Worm (Caenorhabditis elegans): ENCODE results near the gene cbp-3.

Gene cbp-3

DNA sequence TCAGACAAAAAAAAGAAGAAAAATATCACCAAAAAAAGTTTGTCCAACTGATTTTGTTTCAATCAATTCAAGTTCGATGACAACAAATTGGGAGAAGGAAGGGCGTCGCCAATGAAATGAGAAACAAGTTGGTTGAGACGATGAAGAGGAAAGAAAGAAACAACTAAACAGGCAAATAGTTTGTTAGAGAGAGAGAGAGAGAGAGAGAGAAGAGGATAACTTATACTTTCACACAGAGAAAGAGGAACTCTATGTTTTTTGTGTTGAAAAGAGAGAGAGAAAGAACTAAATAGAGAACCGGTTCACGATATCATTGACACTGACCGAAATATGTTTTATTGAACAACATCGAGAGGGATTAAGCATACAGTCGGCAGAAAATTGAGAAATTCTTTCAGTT is 6.2 kb upstream of the cbp-3 start (continued):
- TF ChIP-seq ztf-11 (tag; optimal IDR thresholded peaks at IDR 0.05) (no peak), lsy-2 (tag; optimal IDR thresholded peaks at IDR 0.05) (peak in 1 of 2 experiments; percentile 32)

DNA sequence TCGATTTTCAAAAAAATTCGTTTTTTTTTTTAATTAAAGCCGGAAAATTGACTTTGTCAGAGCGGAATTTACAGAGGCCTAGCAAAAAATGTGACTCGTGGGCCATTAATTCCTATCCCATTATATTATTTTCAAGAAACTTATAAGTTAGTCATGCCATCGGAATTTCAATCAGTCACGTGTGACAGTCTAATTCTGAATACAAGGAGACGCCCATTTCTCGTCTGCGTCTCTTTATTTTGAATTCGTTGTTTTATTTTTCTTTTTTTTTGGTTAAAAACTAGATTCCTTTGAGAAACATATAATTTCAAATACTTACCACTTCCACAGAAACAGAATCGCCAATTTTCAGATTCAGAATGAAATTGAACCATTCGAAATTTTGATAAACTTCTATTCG is 5.0 kb upstream of the cbp-3 start:
- TF ChIP-seq lin-35 (GFP tag; optimal IDR thresholded peaks at IDR 0.05) (peak in 1 of 2 experiments; percentile 69), efl-1 (optimal IDR thresholded peaks at IDR 0.05) (no peak), efl-1 (GFP tag; optimal IDR thresholded peaks at IDR 0.05 in 1 of 2) (no peak), nhr-237 (tag; optimal IDR thresholded peaks at IDR 0.05) (no peak), ceh-8 (GFP tag; optimal IDR thresholded peaks at IDR 0.05) (no peak), dpl-1 (GFP tag; optimal IDR thresholded peaks at IDR 0.05) (peak in 1 of 3 experiments; percentile 16), grh-1 (GFP tag; IDR thresholded peaks at IDR 0.05) (no peak), Y116A8C.19 (tag; optimal IDR thresholded peaks at IDR 0.05; ENCODE audit: borderline replicate concordance) (no peak), sup-37 (GFP tag; optimal IDR thresholded peaks at IDR 0.05) (no peak), aly-2 (tag; optimal IDR thresholded peaks at IDR 0.05) (no peak), nhr-71 (tag; optimal IDR thresholded peaks at IDR 0.05) (peak; percentile 49), nhr-20 (tag; optimal IDR thresholded peaks at IDR 0.05) (peak; percentile 52), blmp-1 (tag; optimal IDR thresholded peaks at IDR 0.05) (peak; percentile 41), nhr-90 (tag; optimal IDR thresholded peaks at IDR 0.05; ENCODE audit: poor library complexity) (peak; percentile 25), jun-1 (tag; optimal IDR thresholded peaks at IDR 0.05) (no peak), hlh-17 (GFP tag; optimal IDR thresholded peaks at IDR 0.05; ENCODE audit: borderline replicate concordance) (no peak), ztf-4 (tag; optimal IDR thresholded peaks at IDR 0.05) (no peak), snu-23 (GFP tag; optimal IDR thresholded peaks at IDR 0.05) (peak; percentile 50), rnt-1 (tag; optimal IDR thresholded peaks at IDR 0.05) (no peak), ces-1 (GFP tag; optimal IDR thresholded peaks at IDR 0.05) (no peak), unc-30 (tag; optimal IDR thresholded peaks at IDR 0.05) (no peak), pqm-1 (tag; optimal IDR thresholded peaks at IDR 0.05) (no peak), skn-1 (tag; optimal IDR thresholded peaks at IDR 0.05) (peak; percentile 4), fkh-4 (tag; optimal IDR thresholded peaks at IDR 0.05; ENCODE audit: borderline replicate concordance) (no peak), snpc-4 (tag; optimal IDR thresholded peaks at IDR 0.05) (no peak), nhr-77 (tag; optimal IDR thresholded peaks at IDR 0.05) (no peak), mep-1 (tag; optimal IDR thresholded peaks at IDR 0.05) (peak; percentile 27), sox-4 (tag; optimal IDR thresholded peaks at IDR 0.05) (no peak), elt-2 (tag; optimal IDR thresholded peaks at IDR 0.05) (no peak), unc-86 (tag; optimal IDR thresholded peaks at IDR 0.05) (no peak), hpl-2 (GFP tag; optimal IDR thresholded peaks at IDR 0.05) (no peak), lin-14 (GFP tag; optimal IDR thresholded peaks at IDR 0.05) (peak; percentile 60), ama-1 (optimal IDR thresholded peaks at IDR 0.05) (no peak), ceh-82 (tag; optimal IDR thresholded peaks at IDR 0.05) (no peak), elt-3 (tag; optimal IDR thresholded peaks at IDR 0.05) (peak in 1 of 6 experiments; percentile 36), lin-15B (tag; optimal IDR thresholded peaks at IDR 0.05) (no peak), nhr-85 (tag) (peak; percentile 93), tbx-2 (tag; optimal IDR thresholded peaks at IDR 0.05) (peak; percentile 8)

DNA sequence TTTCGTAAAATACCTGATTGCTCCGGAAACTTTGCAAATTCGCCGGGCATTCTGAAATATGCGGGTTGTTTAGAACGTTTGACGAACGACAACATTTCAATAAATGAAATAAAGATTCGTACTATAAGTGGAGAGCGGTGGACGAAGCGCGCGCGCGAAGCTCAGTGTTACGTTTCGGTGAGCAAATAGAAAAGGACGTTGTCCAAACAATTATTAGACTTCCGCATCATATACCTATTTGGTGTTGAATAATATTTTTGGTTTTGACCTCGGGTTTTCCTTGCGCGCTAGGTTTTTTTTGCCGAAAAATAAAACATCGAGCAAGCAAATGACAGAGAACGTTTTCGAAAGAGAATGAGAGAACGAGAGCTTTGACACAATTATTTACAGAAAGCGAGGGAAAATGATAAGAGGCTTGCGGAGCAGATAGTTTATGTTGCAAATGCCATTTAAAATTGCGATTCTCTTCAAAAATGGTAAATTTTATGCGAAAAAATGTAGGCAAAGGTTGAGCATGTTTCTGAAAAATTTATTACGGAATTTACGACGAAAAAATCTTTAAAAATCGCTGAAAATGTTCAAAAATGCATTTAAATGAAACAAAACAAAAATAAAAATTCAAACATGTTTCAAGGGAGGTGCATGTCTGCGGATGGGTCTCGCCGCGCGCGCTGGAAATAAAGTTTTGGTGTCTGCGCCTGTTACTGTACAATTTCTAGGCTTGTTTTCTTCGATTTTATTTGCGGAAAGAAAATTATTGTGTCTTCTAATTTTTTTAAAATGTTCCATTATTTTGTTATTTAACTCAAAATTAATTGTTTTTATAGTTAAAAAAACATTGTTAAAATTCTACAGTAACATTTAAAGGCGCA is 2.9 kb upstream of the cbp-3 start, which contains the start of the genes cyld-1 and F40F12.9:
cyld-1 (minus strand) TSS at position 51 of the 872 bp plus-strand sequence.
F40F12.9 (plus strand) TSS at position 721 of the 872 bp plus-strand sequence.
- TF ChIP-seq lin-35 (GFP tag; optimal IDR thresholded peaks at IDR 0.05) (peak in 1 of 2 experiments; percentile 20), isw-1 (GFP tag; IDR thresholded peaks at IDR 0.05) (no peak), lin-14 (GFP tag; optimal IDR thresholded peaks at IDR 0.05) (peak; percentile 28)
